Worm (Caenorhabditis elegans): Measurements from ENCODE around the gene F13H8.1.

Gene F13H8.1

DNA sequence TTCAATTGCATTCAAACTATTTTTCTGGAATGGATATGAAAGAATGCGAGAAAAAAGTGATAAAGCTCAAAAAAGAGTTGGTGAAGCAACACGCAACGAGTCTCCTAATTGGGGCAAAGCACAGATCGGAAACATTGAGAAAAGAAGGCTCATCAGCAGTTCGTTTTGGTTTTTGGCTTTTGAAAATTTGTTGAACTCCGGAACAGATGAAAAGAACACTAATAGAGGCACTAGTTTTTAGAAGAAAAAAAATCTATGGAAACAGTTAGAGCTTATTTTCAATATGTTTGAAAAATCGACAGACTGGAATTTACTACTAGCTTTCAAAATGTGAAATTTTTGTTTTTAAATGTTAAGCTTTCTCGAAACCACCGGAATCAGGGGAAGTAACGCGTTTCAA, 28.7 kb downstream of the F13H8.1 start:
- TF ChIP-seq efl-1 (optimal IDR thresholded peaks at IDR 0.05) (no peak), efl-1 (GFP tag; optimal IDR thresholded peaks at IDR 0.05 in 1 of 2) (peak in 1 of 2 experiments; percentile 55), lin-35 (GFP tag; optimal IDR thresholded peaks at IDR 0.05) (no peak)

DNA sequence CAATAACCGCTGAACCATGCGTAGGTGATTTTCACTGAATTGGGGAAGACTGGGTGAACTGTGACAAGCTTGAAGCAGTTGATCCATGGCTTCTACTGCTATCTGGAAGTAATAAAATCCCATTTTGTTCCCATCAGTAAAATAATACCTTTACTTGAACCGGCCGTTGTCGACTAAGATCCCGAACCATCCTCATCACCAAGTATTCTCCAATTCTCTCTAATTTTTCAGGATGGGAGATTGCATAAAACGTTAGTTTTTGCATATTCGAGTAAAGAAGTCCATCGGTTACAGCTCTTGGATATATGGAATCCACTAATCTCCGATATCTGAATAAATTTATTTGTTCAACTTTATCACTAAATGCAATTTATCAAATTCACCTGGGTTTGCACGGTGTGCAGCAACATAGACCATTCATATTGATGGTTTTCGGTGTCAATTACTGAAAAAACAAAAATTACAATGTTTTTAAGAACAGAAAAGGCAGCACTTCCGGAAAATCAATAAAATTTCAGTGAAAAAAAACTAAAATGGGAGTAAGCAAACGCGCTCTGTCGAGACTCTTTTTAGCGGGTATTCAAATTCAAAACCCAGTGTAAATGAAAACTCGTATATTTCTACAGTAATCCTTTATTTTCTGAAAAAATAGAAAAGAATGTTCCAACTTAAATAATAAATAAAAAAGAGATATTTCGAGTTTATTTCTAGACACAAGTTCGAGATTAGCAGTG, 37.6 kb downstream of the F13H8.1 start, which contains the start of gene efr-3:
efr-3 (minus strand) TSS at position 505 of the 734 bp plus-strand sequence.
- TF ChIP-seq lin-14 (GFP tag; optimal IDR thresholded peaks at IDR 0.05) = peak; percentile 47
- TF ChIP-seq unc-130 (tag; optimal IDR thresholded peaks at IDR 0.05) = no peak
- peak; percentile 55 for TF ChIP-seq xbp-1 (tag; optimal IDR thresholded peaks at IDR 0.05)
- no peak for TF ChIP-seq fkh-10 (GFP tag; optimal IDR thresholded peaks at IDR 0.05)
- peak; percentile 67 for TF ChIP-seq nhr-47 (tag; optimal IDR thresholded peaks at IDR 0.05)
- TF ChIP-seq snu-23 (GFP tag; optimal IDR thresholded peaks at IDR 0.05) = peak; percentile 55
- TF ChIP-seq ama-1 (optimal IDR thresholded peaks at IDR 0.05) = no peak
- peak; percentile 21 for TF ChIP-seq swsn-7 (tag; optimal IDR thresholded peaks at IDR 0.05)
- TF ChIP-seq lsy-2 (tag; optimal IDR thresholded peaks at IDR 0.05) = peak; percentile 65 to 79
- TF ChIP-seq alr-1 (tag; optimal IDR thresholded peaks at IDR 0.05; ENCODE audit: borderline replicate concordance) = no peak
- TF ChIP-seq mep-1 (tag; optimal IDR thresholded peaks at IDR 0.05) = peak; percentile 62
- no peak for TF ChIP-seq efl-3 (GFP tag; optimal IDR thresholded peaks at IDR 0.05)
- TF ChIP-seq isw-1 (GFP tag; IDR thresholded peaks at IDR 0.05) = peak; percentile 51
- TF ChIP-seq nhr-20 (tag; optimal IDR thresholded peaks at IDR 0.05) = peak; percentile 38
- TF ChIP-seq mdl-1 (tag; optimal IDR thresholded peaks at IDR 0.05) = no peak
- TF ChIP-seq grh-1 (GFP tag; IDR thresholded peaks at IDR 0.05) = no peak
- no peak for TF ChIP-seq nhr-237 (tag; optimal IDR thresholded peaks at IDR 0.05)
- no peak for TF ChIP-seq ets-5 (GFP tag; IDR thresholded peaks at IDR 0.05)
- no peak for TF ChIP-seq unc-98 (GFP tag; IDR thresholded peaks at IDR 0.05)
- TF ChIP-seq aha-1 (tag; optimal IDR thresholded peaks at IDR 0.05) = no peak
- no peak for TF ChIP-seq C34B4.2 (tag; optimal IDR thresholded peaks at IDR 0.05)
- TF ChIP-seq ztf-4 (tag; optimal IDR thresholded peaks at IDR 0.05) = no peak
- no peak for TF ChIP-seq irx-1 (tag; optimal IDR thresholded peaks at IDR 0.05)
- TF ChIP-seq ceh-63 (GFP tag; optimal IDR thresholded peaks at IDR 0.05) = no peak
- TF ChIP-seq mab-9 (GFP tag; IDR thresholded peaks at IDR 0.05) = no peak
- TF ChIP-seq pag-3 (tag; optimal IDR thresholded peaks at IDR 0.05; ENCODE audit: borderline replicate concordance, insufficient read depth) = no peak
- peak; percentile 40 for TF ChIP-seq skn-1 (tag; optimal IDR thresholded peaks at IDR 0.05)
- peak; percentile 28 for TF ChIP-seq unc-86 (tag; optimal IDR thresholded peaks at IDR 0.05)
- TF ChIP-seq sox-4 (tag; optimal IDR thresholded peaks at IDR 0.05) = no peak
- TF ChIP-seq C16A3.4 (tag; optimal IDR thresholded peaks at IDR 0.05) = peak; percentile 16
- no peak for TF ChIP-seq nhr-28 (tag; optimal IDR thresholded peaks at IDR 0.05)
- TF ChIP-seq hlh-17 (GFP tag; optimal IDR thresholded peaks at IDR 0.05; ENCODE audit: borderline replicate concordance) = no peak
- TF ChIP-seq C04F5.9 (tag; optimal IDR thresholded peaks at IDR 0.05) = no peak
- TF ChIP-seq lin-15B (tag; optimal IDR thresholded peaks at IDR 0.05) = peak; percentile 24
- no peak for TF ChIP-seq Y116A8C.19 (tag; optimal IDR thresholded peaks at IDR 0.05; ENCODE audit: borderline replicate concordance)
- peak; percentile 38 for TF ChIP-seq lin-39 (tag; optimal IDR thresholded peaks at IDR 0.05)
- TF ChIP-seq pqm-1 (tag; optimal IDR thresholded peaks at IDR 0.05) = no peak
- TF ChIP-seq nhr-12 (tag; optimal IDR thresholded peaks at IDR 0.05) = no peak
- TF ChIP-seq vab-15 (tag; optimal IDR thresholded peaks at IDR 0.05) = no peak
- peak; percentile 21; the same call in 1 of the 2 replicates for TF ChIP-seq nhr-19 (GFP tag; conservative IDR thresholded peaks at IDR 0.05)
- TF ChIP-seq zag-1 (tag; optimal IDR thresholded peaks at IDR 0.05) = no peak
- TF ChIP-seq nhr-76 (tag; optimal IDR thresholded peaks at IDR 0.05) = no peak
- TF ChIP-seq ceh-82 (tag; optimal IDR thresholded peaks at IDR 0.05) = peak in 1 of 3 experiments; percentile 40
- no peak for TF ChIP-seq egl-13 (tag; optimal IDR thresholded peaks at IDR 0.05)
- no peak for TF ChIP-seq fos-1 (tag; optimal IDR thresholded peaks at IDR 0.05)
- peak; percentile 3 for TF ChIP-seq fkh-8 (tag; optimal IDR thresholded peaks at IDR 0.05)
- no peak for TF ChIP-seq ceh-8 (GFP tag; optimal IDR thresholded peaks at IDR 0.05)
- no peak for TF ChIP-seq aly-2 (tag; optimal IDR thresholded peaks at IDR 0.05)

All from whole organism, L1 larva.